Fruit fly (Drosophila melanogaster) whole organism, pupa: ENCODE measurements around the gene CG33796.
A peak's percentile ranks its signal among the peaks of the same experiment; 100 is the strongest.

ENCODE experiments used
- CG13204 ChIP-seq: fragments of 200-800 bp; sonication (Bioruptor generic); optimal IDR thresholded peaks from 2 replicates; lab custom pipeline; 2018; ENCODE audit warnings: missing biosample characterization, mild to moderate bottlenecking, missing genetic modification characterization, moderate library complexity
- CG32121 ChIP-seq: fragments of 200-800 bp; sonication (Bioruptor generic); IDR thresholded peaks from 2 replicates; pipeline ENCODE4 v1.3.6; 2022; ENCODE audit warnings: missing biosample characterization, missing genetic modification characterization
- CG8301 ChIP-seq: fragments of 200-800 bp; sonication (Bioruptor generic); optimal IDR thresholded peaks from 2 replicates; lab custom pipeline; 2018; ENCODE audit warnings: missing biosample characterization, mild to moderate bottlenecking, missing genetic modification characterization
- Ets98B ChIP-seq: fragments of 200-800 bp; sonication (Bioruptor generic); IDR thresholded peaks from 2 replicates; pipeline ENCODE4 v1.3.6; 2022; ENCODE audit warnings: missing biosample characterization, missing genetic modification characterization
- Pif1A ChIP-seq: fragments of 200-800 bp; sonication (Bioruptor generic); optimal IDR thresholded peaks from 3 replicates; lab custom pipeline; 2016; ENCODE audit warnings: missing biosample characterization, missing genetic modification characterization
- rn ChIP-seq: fragments of 200-800 bp; sonication (Bioruptor generic); IDR thresholded peaks from 2 replicates; pipeline ENCODE4 v1.3.6; 2022; ENCODE audit warnings: missing biosample characterization, missing genetic modification characterization

DNA sequence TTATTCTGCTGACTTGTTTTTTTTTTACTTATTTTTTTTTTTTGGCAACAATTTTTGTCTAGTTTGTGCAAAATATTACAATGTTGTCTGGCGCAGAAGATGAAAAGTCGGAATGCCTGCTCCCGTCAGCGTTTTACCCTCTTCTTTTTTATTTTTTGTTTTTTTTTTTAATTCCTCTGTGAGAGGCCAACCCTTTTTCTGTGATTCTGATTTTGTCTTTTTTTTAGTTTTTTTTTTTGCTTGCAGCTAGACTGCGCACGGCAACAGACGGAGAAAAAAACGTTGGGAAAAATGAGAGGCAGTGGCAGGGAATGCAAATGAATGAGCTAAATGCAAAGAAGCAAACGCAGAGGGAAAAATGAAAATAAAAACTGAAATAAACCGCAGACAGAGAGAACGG lies 16.8 kb downstream of the CG33796 start:
- TF ChIP-seq CG13204 (peak; percentile 43), CG32121 (GFP tag; lab: Robert Waterston, UW) (peak; percentile 64), Pif1A (GFP tag; lab: Kevin White, UChicago) (peak; percentile 62), CG8301 (tag; lab: Kevin White, UChicago) (no peak), rn (GFP tag; lab: Robert Waterston, UW) (0 out of 2 replicates have a peak, but pooled peaks have one; percentile 23), Ets98B (peak; percentile 56)
